Fruit fly (Drosophila melanogaster) whole organism, embryonic: ENCODE measurements around the gene CG7675.

Experiments
- BEAF-32 ChIP-seq: fragments of 200-800 bp; sonication (Bioruptor generic); optimal IDR thresholded peaks from 3 replicates; lab custom pipeline; 2017; ENCODE audit warnings: missing biosample characterization, missing genetic modification characterization, mild to moderate bottlenecking, moderate library complexity, missing genetic modification reagents
- CG10654 ChIP-seq: fragments of 200-800 bp; sonication (Bioruptor generic); optimal IDR thresholded peaks from 2 replicates; lab custom pipeline; 2016; ENCODE audit warnings: missing biosample characterization, missing genetic modification characterization
- CG13424 ChIP-seq: fragments of 200-800 bp; sonication (Bioruptor generic); optimal IDR thresholded peaks from 2 replicates; lab custom pipeline; 2019; ENCODE audit warnings: missing biosample characterization, mild to moderate bottlenecking, missing genetic modification characterization, moderate library complexity
- CG14965 ChIP-seq: fragments of 200-800 bp; sonication (Bioruptor generic); optimal IDR thresholded peaks from 2 replicates; lab custom pipeline; 2016; ENCODE audit warnings: missing biosample characterization, missing genetic modification characterization, borderline replicate concordance
- CG15601 ChIP-seq: fragments of 200-800 bp; sonication (Bioruptor generic); optimal IDR thresholded peaks from 3 replicates; lab custom pipeline; 2019; ENCODE audit warnings: missing biosample characterization, mild to moderate bottlenecking, missing genetic modification characterization, moderate library complexity
- CG1602 ChIP-seq: fragments of 200-800 bp; sonication (Bioruptor generic); optimal IDR thresholded peaks from 3 replicates; lab custom pipeline; 2016; ENCODE audit warnings: missing biosample characterization, missing genetic modification characterization
- CG1647 ChIP-seq: fragments of 200-800 bp; sonication (Bioruptor generic); optimal IDR thresholded peaks from 3 replicates; lab custom pipeline; 2016; ENCODE audit warnings: missing biosample characterization, missing genetic modification characterization
- CG16779 ChIP-seq: fragments of 200-800 bp; sonication (Bioruptor generic); IDR thresholded peaks from 2 replicates; pipeline ENCODE4 v1.3.6; 2022; ENCODE audit warnings: missing biosample characterization, missing genetic modification characterization
- CG2120 ChIP-seq: fragments of 200-800 bp; sonication (Bioruptor generic); optimal IDR thresholded peaks from 3 replicates; lab custom pipeline; 2016; ENCODE audit warnings: missing biosample characterization, missing genetic modification characterization
- CG2202 ChIP-seq: fragments of 200-800 bp; sonication (Bioruptor generic); optimal IDR thresholded peaks from 2 replicates; lab custom pipeline; 2018; ENCODE audit warnings: missing biosample characterization, mild to moderate bottlenecking, missing genetic modification characterization
- CG34224 ChIP-seq: fragments of 200-800 bp; sonication (Bioruptor generic); IDR thresholded peaks from 3 replicates; pipeline ENCODE4 v1.3.6; 2022; ENCODE audit warnings: missing biosample characterization, missing genetic modification characterization; ENCODE audit not compliant: partially characterized antibody
- CG4328 ChIP-seq: fragments of 200-800 bp; sonication (Bioruptor generic); optimal IDR thresholded peaks from 3 replicates; lab custom pipeline; 2017; ENCODE audit warnings: missing biosample characterization, missing genetic modification reagents, missing genetic modification characterization
- CG4820 ChIP-seq: fragments of 200-800 bp; sonication (Bioruptor generic); optimal IDR thresholded peaks from 3 replicates; lab custom pipeline; 2016; ENCODE audit warnings: missing biosample characterization, missing genetic modification characterization
- CG7786 ChIP-seq: fragments of 200-800 bp; sonication (Bioruptor generic); optimal IDR thresholded peaks from 2 replicates; lab custom pipeline; 2016; ENCODE audit warnings: missing biosample characterization, missing genetic modification characterization
- CG8290 ChIP-seq, 3 experiments: fragments of 200-800 bp; sonication (Bioruptor generic); optimal IDR thresholded peaks; 2 replicates each; lab custom pipeline; 2016 to 2019; ENCODE audit warnings: missing biosample characterization in 3 of 3, missing genetic modification characterization in 3 of 3, mild to moderate bottlenecking in 2 of 3, moderate library complexity in 1 of 3
- CG9727 ChIP-seq: fragments of 200-800 bp; sonication (Bioruptor generic); optimal IDR thresholded peaks from 3 replicates; lab custom pipeline; 2017; ENCODE audit warnings: missing biosample characterization, mild to moderate bottlenecking, missing genetic modification characterization
- Chrac-16 ChIP-seq: fragments of 200-800 bp; sonication (Bioruptor generic); optimal IDR thresholded peaks from 3 replicates; lab custom pipeline; 2016; ENCODE audit warnings: missing biosample characterization, missing genetic modification characterization
- CoRest ChIP-seq: fragments of 200-800 bp; sonication (Bioruptor generic); optimal IDR thresholded peaks from 3 replicates; lab custom pipeline; 2018; ENCODE audit warnings: missing biosample characterization, mild to moderate bottlenecking, missing genetic modification characterization, moderate library complexity
- Deaf1 ChIP-seq: fragments of 200-800 bp; optimal IDR thresholded peaks from 3 replicates; lab custom pipeline; 2019; ENCODE audit warnings: missing biosample characterization, mild to moderate bottlenecking, missing genetic modification characterization, moderate library complexity
- Dek ChIP-seq: fragments of 200-800 bp; sonication (Bioruptor generic); optimal IDR thresholded peaks from 3 replicates; lab custom pipeline; 2019; ENCODE audit warnings: missing biosample characterization, mild to moderate bottlenecking, missing genetic modification characterization, moderate library complexity
- Dfd ChIP-seq, 2 experiments: fragments of >200 bp; optimal IDR thresholded peaks; 2 replicates each; lab custom pipeline; 2017; ENCODE audit warnings: missing biosample characterization in 2 of 2, missing genetic modification characterization in 2 of 2
- H2.0 ChIP-seq: fragments of 200-800 bp; sonication (Bioruptor generic); IDR thresholded peaks from 2 replicates; pipeline ENCODE4 v1.3.6; 2022; ENCODE audit warnings: missing biosample characterization, missing genetic modification characterization
- HmgD ChIP-seq: fragments of 200-800 bp; sonication (Bioruptor generic); optimal IDR thresholded peaks from 3 replicates; lab custom pipeline; 2016; ENCODE audit warnings: missing biosample characterization, missing genetic modification characterization
- Jarid2 ChIP-seq: fragments of 200-800 bp; sonication (Bioruptor generic); optimal IDR thresholded peaks from 3 replicates; lab custom pipeline; 2017; ENCODE audit warnings: mild to moderate bottlenecking, missing biosample characterization, missing genetic modification reagents, missing genetic modification characterization
- NC2β ChIP-seq: fragments of 200-800 bp; sonication (Bioruptor generic); optimal IDR thresholded peaks from 2 replicates; lab custom pipeline; 2016; ENCODE audit warnings: missing biosample characterization, missing genetic modification characterization
- PHDP ChIP-seq: fragments of 200-800 bp; sonication (Bioruptor generic); optimal IDR thresholded peaks from 3 replicates; lab custom pipeline; 2018; ENCODE audit warnings: missing biosample characterization, mild to moderate bottlenecking, missing genetic modification characterization, moderate library complexity
- Scr ChIP-seq: fragments of 200-800 bp; sonication (Bioruptor generic); IDR thresholded peaks from 2 replicates; pipeline ENCODE4 v1.3.6; 2022; ENCODE audit warnings: missing biosample characterization, missing genetic modification characterization; ENCODE audit not compliant: partially characterized antibody
- Side ChIP-seq: fragments of 200-800 bp; sonication (Bioruptor generic); optimal IDR thresholded peaks from 2 replicates; lab custom pipeline; 2016; ENCODE audit warnings: missing biosample characterization, missing genetic modification characterization
- Sry-β ChIP-seq: fragments of 200-800 bp; sonication (Bioruptor generic); optimal IDR thresholded peaks from 2 replicates; lab custom pipeline; 2018; ENCODE audit warnings: missing biosample characterization, mild to moderate bottlenecking, missing genetic modification characterization, moderate library complexity
- Vsx1 ChIP-seq: fragments of 200-800 bp; sonication (Bioruptor generic); optimal IDR thresholded peaks from 2 replicates; lab custom pipeline; 2017; ENCODE audit warnings: missing biosample characterization, mild to moderate bottlenecking, missing genetic modification characterization, missing genetic modification reagents
- YL-1 ChIP-seq: fragments of 200-800 bp; sonication (Bioruptor generic); optimal IDR thresholded peaks from 3 replicates; lab custom pipeline; 2017; ENCODE audit warnings: missing biosample characterization, mild to moderate bottlenecking, missing genetic modification characterization
- al ChIP-seq: fragments of 200-800 bp; sonication (Bioruptor generic); IDR thresholded peaks from 2 replicates; pipeline ENCODE4 v1.3.6; 2022; ENCODE audit warnings: missing biosample characterization, missing genetic modification characterization
- bigmax ChIP-seq: fragments of 200-800 bp; sonication (Bioruptor generic); optimal IDR thresholded peaks from 2 replicates; lab custom pipeline; 2018; ENCODE audit warnings: missing biosample characterization, mild to moderate bottlenecking, missing genetic modification characterization
- br ChIP-seq: fragments of >200 bp; optimal IDR thresholded peaks from 2 replicates; lab custom pipeline; 2017
- btn ChIP-seq: fragments of 200-800 bp; sonication (Bioruptor generic); optimal IDR thresholded peaks from 2 replicates; lab custom pipeline; 2016; ENCODE audit warnings: missing biosample characterization, missing genetic modification characterization
- chn ChIP-seq: fragments of 200-800 bp; sonication (Bioruptor generic); optimal IDR thresholded peaks from 2 replicates; lab custom pipeline; 2016; ENCODE audit warnings: missing biosample characterization, missing genetic modification characterization
- crc ChIP-seq: fragments of 200-800 bp; sonication (Bioruptor generic); optimal IDR thresholded peaks from 2 replicates; lab custom pipeline; 2016; ENCODE audit warnings: missing biosample characterization, missing genetic modification characterization
- esg ChIP-seq: fragments of 200-800 bp; sonication (Bioruptor generic); conservative IDR thresholded peaks from 2 replicates; pipeline ENCODE4 v1.3.6; 2022; ENCODE audit warnings: missing biosample characterization, missing genetic modification characterization
- fru ChIP-seq: fragments of >200 bp; optimal IDR thresholded peaks from 2 replicates; lab custom pipeline; 2017
- lola ChIP-seq, 3 experiments: fragments of >200 bp in 2 of 3; fragments of 200-800 bp in 1 of 3; sonication (Bioruptor generic) in 1 of 3; optimal IDR thresholded peaks; 2 replicates each; lab custom pipeline; 2017 to 2019; ENCODE audit warnings: missing biosample characterization in 3 of 3, missing genetic modification characterization in 3 of 3, mild to moderate bottlenecking in 1 of 3, moderate library complexity in 1 of 3
- pan ChIP-seq, 4 experiments: fragments of >200 bp in 3 of 4; fragments of 200-800 bp in 1 of 4; sonication (Bioruptor generic) in 1 of 4; optimal IDR thresholded peaks in 3 of 4; IDR thresholded peaks in 1 of 4; 2 replicates each; pipeline versions ENCODE4 v1.3.6 to Lab custom; 2017 to 2022; ENCODE audit warnings: missing biosample characterization in 2 of 4, missing genetic modification characterization in 2 of 4, mixed read lengths in 1 of 4
- pfk ChIP-seq: fragments of 200-800 bp; sonication (Bioruptor generic); optimal IDR thresholded peaks from 2 replicates; lab custom pipeline; 2018; ENCODE audit warnings: missing biosample characterization, mild to moderate bottlenecking, missing genetic modification characterization, moderate library complexity
- rib ChIP-seq: fragments of 200-800 bp; sonication (Bioruptor generic); IDR thresholded peaks from 2 replicates; pipeline ENCODE4 v1.3.6; 2022; ENCODE audit warnings: missing biosample characterization, missing genetic modification characterization
- row ChIP-seq: fragments of 200-800 bp; sonication (Bioruptor generic); IDR thresholded peaks from 3 replicates; pipeline ENCODE4 v1.3.6; 2022; ENCODE audit warnings: missing biosample characterization, missing genetic modification characterization
- schlank ChIP-seq: fragments of 200-800 bp; sonication (Bioruptor generic); optimal IDR thresholded peaks from 2 replicates; lab custom pipeline; 2018; ENCODE audit warnings: missing biosample characterization, mild to moderate bottlenecking, missing genetic modification characterization
- trh ChIP-seq: fragments of 200-800 bp; sonication (Bioruptor generic); optimal IDR thresholded peaks from 2 replicates; lab custom pipeline; 2016; ENCODE audit warnings: missing biosample characterization, missing genetic modification characterization
- tup ChIP-seq: fragments of 200-800 bp; sonication (Bioruptor generic); optimal IDR thresholded peaks from 2 replicates; lab custom pipeline; 2016; ENCODE audit warnings: missing biosample characterization, mild to moderate bottlenecking, missing genetic modification characterization, moderate library complexity
- z ChIP-seq: fragments of 200-800 bp; sonication (Bioruptor generic); IDR thresholded peaks from 3 replicates; pipeline ENCODE4 v1.3.6; 2022; ENCODE audit warnings: missing biosample characterization, missing genetic modification characterization
- zen ChIP-seq: fragments of 200-800 bp; sonication (Bioruptor generic); optimal IDR thresholded peaks from 3 replicates; lab custom pipeline; 2018; ENCODE audit warnings: missing biosample characterization, mild to moderate bottlenecking, missing genetic modification characterization, moderate library complexity
- zfh1 ChIP-seq: fragments of 200-800 bp; sonication (Bioruptor generic); IDR thresholded peaks from 3 replicates; pipeline ENCODE4 v1.3.6; 2022; ENCODE audit warnings: missing biosample characterization, missing genetic modification characterization

CG7675 gene

DNA sequence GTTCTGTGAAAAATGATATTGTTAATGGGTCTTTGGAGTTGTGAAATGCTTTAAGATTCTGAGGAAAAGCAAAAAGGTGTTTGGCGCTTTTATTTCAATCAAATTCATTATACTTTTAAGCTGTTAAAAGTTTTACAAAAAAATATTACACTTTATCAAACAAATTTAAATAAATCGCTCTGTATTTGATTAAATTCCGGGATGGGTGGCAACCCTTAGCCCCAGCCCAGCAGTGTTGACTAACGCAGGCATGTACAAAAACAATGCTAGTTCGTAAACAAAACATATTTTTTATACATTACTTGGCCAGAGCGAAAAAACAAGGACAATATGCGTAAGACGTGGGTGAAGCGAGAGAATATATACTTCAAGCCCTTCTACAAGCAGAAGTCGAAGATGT, 23.7 kb upstream of the CG7675 start, which contains the start of gene CG7685 (continued):
- no peak for TF ChIP-seq pfk
- peak; percentile 55 for TF ChIP-seq CG4328
- TF ChIP-seq btn (GFP tag; lab: Kevin White, UChicago) = no peak
- TF ChIP-seq zen (tag; lab: Kevin White, UChicago) = peak; percentile 36
- peak; percentile 65 for TF ChIP-seq CG8290 (GFP tag; optimal IDR thresholded peaks at IDR 0.05; lab: Kevin White, UChicago)
- TF ChIP-seq CG8290 (tag; optimal IDR thresholded peaks at IDR 0.05; lab: Kevin White, UChicago) = peak in 1 of 2 experiments; percentile 81
- TF ChIP-seq schlank (tag; lab: Kevin White, UChicago) = peak; percentile 34
- TF ChIP-seq H2.0 (GFP tag; lab: Robert Waterston, UW) = 0 out of 2 replicates have a peak, but pooled peaks have one; percentile 46
- peak; percentile 43 for TF ChIP-seq Scr (GFP tag; lab: Robert Waterston, UW)
- peak; percentile 60 for TF ChIP-seq crc (GFP tag; lab: Kevin White, UChicago)
- peak; percentile 37 for TF ChIP-seq BEAF-32 (GFP tag; lab: Kevin White, UChicago)
- peak in 1 of 3 experiments; percentile 18 for TF ChIP-seq lola (GFP tag; optimal IDR thresholded peaks at IDR 0.05; lab: Kevin White, UChicago)
- peak; percentile 66 for TF ChIP-seq CG13424 (tag; lab: Kevin White, UChicago)
- peak; percentile 85 for TF ChIP-seq CG2120 (GFP tag; lab: Kevin White, UChicago)
- no peak for TF ChIP-seq bigmax (GFP tag; lab: Kevin White, UChicago)
- no peak for TF ChIP-seq CG16779
- no peak for TF ChIP-seq Sry-β
- TF ChIP-seq CG15601 (tag; lab: Kevin White, UChicago) = peak; percentile 45
- no peak for TF ChIP-seq z (GFP tag; lab: Robert Waterston, UW)
- peak; percentile 34; the same call in 1 of the 2 replicates for TF ChIP-seq al (GFP tag; lab: Robert Waterston, UW)
- TF ChIP-seq zfh1 (GFP tag; lab: Robert Waterston, UW) = peak; percentile 46; the same call in 1 of the 3 replicates
- peak; percentile 40 for TF ChIP-seq CG9727 (GFP tag; lab: Kevin White, UChicago)
- peak; percentile 76 for TF ChIP-seq PHDP (tag; lab: Kevin White, UChicago)
- TF ChIP-seq Dfd (GFP tag; optimal IDR thresholded peaks at IDR 0.05; lab: Kevin White, UChicago) = no peak
- peak; percentile 53 for TF ChIP-seq CG7786 (GFP tag; lab: Kevin White, UChicago)
- no peak for TF ChIP-seq br
- peak; percentile 56 for TF ChIP-seq HmgD (GFP tag; lab: Kevin White, UChicago)
- TF ChIP-seq fru (lab: Kevin White, UChicago) = no peak
- peak; percentile 32 for TF ChIP-seq CG10654
- no peak for TF ChIP-seq CG14965
- TF ChIP-seq Chrac-16 = peak; percentile 55
- peak; percentile 30 for TF ChIP-seq CG1602
- TF ChIP-seq Vsx1 = peak; percentile 8
- TF ChIP-seq Jarid2 (GFP tag; lab: Kevin White, UChicago) = no peak
- peak; percentile 85 for TF ChIP-seq row
- TF ChIP-seq Deaf1 (tag; lab: Kevin White, UChicago) = peak; percentile 32
- TF ChIP-seq CG34224 (GFP tag; lab: Robert Waterston, UW) = peak; percentile 24; the same call in 1 of the 3 replicates
- TF ChIP-seq CG4820 (GFP tag; lab: Kevin White, UChicago) = peak; percentile 19
- TF ChIP-seq trh (GFP tag; lab: Kevin White, UChicago) = no peak
- TF ChIP-seq rib (GFP tag; lab: Robert Waterston, UW) = 0 out of 2 replicates have a peak, but pooled peaks have one; percentile 11
- peak; percentile 84 for TF ChIP-seq YL-1 (GFP tag; lab: Kevin White, UChicago)
- TF ChIP-seq CoRest (tag; lab: Kevin White, UChicago) = peak; percentile 59
- peak; percentile 50 for TF ChIP-seq tup (GFP tag; lab: Kevin White, UChicago)
- TF ChIP-seq chn (GFP tag; lab: Kevin White, UChicago) = peak; percentile 64
- TF ChIP-seq CG1647 (GFP tag; lab: Kevin White, UChicago) = peak; percentile 68
- peak; percentile 60 for TF ChIP-seq NC2β (GFP tag; lab: Kevin White, UChicago)
- peak; percentile 17 for TF ChIP-seq CG2202 (tag; lab: Kevin White, UChicago)
- TF ChIP-seq Side = peak; percentile 62
- no peak for TF ChIP-seq pan (optimal IDR thresholded peaks at IDR 0.05; lab: Kevin White, UChicago)
- peak in 1 of 2 experiments; percentile 33 for TF ChIP-seq pan (GFP tag; optimal IDR thresholded peaks at IDR 0.05 in 1 of 2, IDR thresholded peaks at IDR 0.05 in 1 of 2)
- peak; percentile 55 for TF ChIP-seq Dek (tag; lab: Kevin White, UChicago)
- TF ChIP-seq esg (GFP tag; lab: Robert Waterston, UW) = no peak
